Worm (Caenorhabditis elegans): Measurements from ENCODE around the gene wrt-7.

Gene wrt-7

ce11 chrV:15290995-15291394 lies 46.3 kb downstream of the wrt-7 start, which contains the start of gene cyp-34A2:
Gene cyp-34A2 (minus strand): TSS chrV:15291095.
- no peak for TF ChIP-seq unc-62 (GFP tag; optimal IDR thresholded peaks at IDR 0.05)

- TF ChIP-seq unc-62 (GFP tag; optimal IDR thresholded peaks at IDR 0.05): no peak
These were observed 49.4 kb downstream of the wrt-7 start, which contains the start of gene cyp-34A1 for ce11 chrV:15287856-15288255. Gene cyp-34A1 (minus strand): TSS chrV:15287956.

- no peak for TF ChIP-seq unc-62 (GFP tag; optimal IDR thresholded peaks at IDR 0.05)
These were observed 51.3 kb downstream of the wrt-7 start for ce11 chrV:15285984-15286383.

Data from whole organism, dauer.